Worm (Caenorhabditis elegans) whole organism, midembryonic: ENCODE results near the gene ZC13.2.

ENCODE experiments used
- cog-1 ChIP-seq: sonication (generic microtip); optimal IDR thresholded peaks from 2 replicates; lab custom pipeline; 2016; ENCODE audit warnings: missing genetic modification characterization, missing compliant biosample characterization
- ztf-23 ChIP-seq: fragments of 200-800 bp; sonication (Bioruptor generic); IDR thresholded peaks from 2 replicates; pipeline ENCODE4 v1.3.6; 2022; ENCODE audit warnings: missing genetic modification reagents, missing genetic modification characterization, missing compliant biosample characterization

DNA sequence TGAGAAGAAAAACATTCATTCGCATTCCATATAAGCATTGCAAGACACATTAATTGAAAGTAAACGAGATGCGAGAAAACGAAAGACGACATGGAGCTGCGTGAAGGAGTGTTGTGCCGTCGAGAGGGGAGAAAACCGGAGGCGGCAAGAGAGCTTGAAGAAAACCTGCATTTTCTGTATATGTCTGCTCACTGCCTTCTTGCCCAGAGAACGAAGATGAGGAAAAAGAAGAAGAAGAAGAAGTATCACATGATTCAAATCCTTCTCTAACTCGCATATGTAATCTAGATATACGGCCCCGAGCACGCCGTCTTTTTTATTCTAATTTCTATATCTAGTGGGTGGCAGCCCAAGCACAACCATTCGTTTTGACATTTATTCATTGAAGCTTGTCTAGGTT is 29.9 kb downstream of the ZC13.2 start:
- TF ChIP-seq ztf-23 (GFP tag; lab: Robert Waterston, UW) (no peak), cog-1 (no peak)
